Fruit fly (Drosophila melanogaster): Measurements from ENCODE around the gene CG10165.

CG10165 gene

DNA sequence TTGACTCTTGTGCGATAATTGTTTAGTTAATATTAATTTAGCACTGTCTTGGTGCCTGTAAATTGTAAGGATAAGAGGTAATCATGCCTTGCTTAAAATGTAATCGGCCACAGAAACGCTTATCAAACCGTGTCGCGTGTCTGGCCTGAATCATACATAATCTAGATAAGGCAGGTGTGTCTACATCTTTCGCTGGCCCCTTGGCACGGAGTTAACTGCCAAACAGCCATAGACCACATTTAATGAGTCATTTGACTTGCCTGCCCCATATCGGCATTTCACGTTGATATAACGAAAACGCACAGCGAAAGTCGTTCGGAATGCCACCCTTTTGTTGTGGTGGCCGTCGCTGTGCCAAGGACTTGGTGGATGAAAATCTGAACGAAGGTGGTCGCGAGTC is 5.1 kb upstream of the CG10165 start, which contains the start of gene CG31697:
TSS of gene CG31697 (plus strand) at position 215 of the 400 bp plus-strand sequence.
- TF ChIP-seq Eip93F (GFP tag; optimal IDR thresholded peaks at IDR 0.05) = no peak
- no peak for TF ChIP-seq CG11902 (GFP tag; optimal IDR thresholded peaks at IDR 0.05)
- peak; percentile 5 for TF ChIP-seq Eip78C (GFP tag)
- peak; percentile 77 for TF ChIP-seq vri (GFP tag; optimal IDR thresholded peaks at IDR 0.05)
- peak; percentile 26 for TF ChIP-seq svp (GFP tag)

DNA sequence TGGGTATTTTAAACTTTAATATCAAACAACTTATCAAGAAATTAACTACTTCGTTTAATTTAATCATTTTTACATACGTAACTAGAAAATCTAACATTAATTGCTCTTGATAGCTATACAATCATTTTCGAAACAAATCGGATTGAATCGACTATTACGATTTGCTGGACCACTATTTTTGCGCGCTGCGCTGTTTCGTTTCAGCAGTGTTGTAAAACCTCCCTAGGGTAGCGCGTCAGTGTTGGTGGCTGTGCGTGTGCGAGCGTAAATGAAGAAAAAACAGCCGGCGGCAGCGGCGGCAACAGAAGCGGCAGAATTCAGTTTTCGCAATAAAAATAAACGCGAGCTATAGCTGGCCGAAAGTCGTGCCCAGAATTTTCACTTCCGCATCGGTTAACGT is 3.1 kb upstream of the CG10165 start, which contains the start of gene CG33116:
TSS of gene CG33116 (plus strand) at position 233 of the 400 bp plus-strand sequence.
- peak; percentile 77 for TF ChIP-seq CG7368 (GFP tag; optimal IDR thresholded peaks at IDR 0.05)
- TF ChIP-seq Met (GFP tag; optimal IDR thresholded peaks at IDR 0.05) = peak; percentile 88
- peak; percentile 49 for TF ChIP-seq fkh (GFP tag; optimal IDR thresholded peaks at IDR 0.05)
- peak; percentile 89 for TF ChIP-seq esn (GFP tag; optimal IDR thresholded peaks at IDR 0.05)
- TF ChIP-seq CG10669 (GFP tag; optimal IDR thresholded peaks at IDR 0.05) = peak; percentile 82
- TF ChIP-seq fd59A (GFP tag; optimal IDR thresholded peaks at IDR 0.05) = peak; percentile 70
- peak; percentile 83 for TF ChIP-seq Hr39 (GFP tag; optimal IDR thresholded peaks at IDR 0.05)
- TF ChIP-seq CG9139 (GFP tag; optimal IDR thresholded peaks at IDR 0.05) = peak; percentile 51
- peak; percentile 3 for TF ChIP-seq Hr38 (GFP tag; optimal IDR thresholded peaks at IDR 0.05)
- TF ChIP-seq Sox14 (GFP tag; optimal IDR thresholded peaks at IDR 0.05) = peak; percentile 87
- peak; percentile 81 for TF ChIP-seq Smox (GFP tag; optimal IDR thresholded peaks at IDR 0.05)
- TF ChIP-seq Eip75B (GFP tag; optimal IDR thresholded peaks at IDR 0.05) = peak; percentile 83
- TF ChIP-seq Sox102F (GFP tag; optimal IDR thresholded peaks at IDR 0.05) = peak; percentile 88
- TF ChIP-seq topi (GFP tag; optimal IDR thresholded peaks at IDR 0.05) = peak; percentile 84
- TF ChIP-seq Gug (GFP tag; IDR thresholded peaks at IDR 0.05) = peak; percentile 74
- peak; percentile 69 for TF ChIP-seq CG11294 (GFP tag; IDR thresholded peaks at IDR 0.05)
- peak; percentile 86 for TF ChIP-seq net (GFP tag; optimal IDR thresholded peaks at IDR 0.05)
- TF ChIP-seq acj6 (GFP tag; optimal IDR thresholded peaks at IDR 0.05) = peak; percentile 82
- peak; percentile 61 for TF ChIP-seq Sox15 (GFP tag; optimal IDR thresholded peaks at IDR 0.05)
- TF ChIP-seq salr (GFP tag; optimal IDR thresholded peaks at IDR 0.05) = peak; percentile 64 to 84
- peak; percentile 70 for TF ChIP-seq spab (GFP tag; optimal IDR thresholded peaks at IDR 0.05)
- TF ChIP-seq svp (GFP tag) = peak; percentile 90
- TF ChIP-seq Lpt (GFP tag; optimal IDR thresholded peaks at IDR 0.05) = peak; percentile 80
- TF ChIP-seq cyc (GFP tag; optimal IDR thresholded peaks at IDR 0.05) = peak; percentile 86
- TF ChIP-seq CG6854 (GFP tag; optimal IDR thresholded peaks at IDR 0.05) = peak; percentile 71
- peak; percentile 75 for TF ChIP-seq CG34406 (GFP tag; optimal IDR thresholded peaks at IDR 0.05)
- TF ChIP-seq CG4318 (GFP tag; optimal IDR thresholded peaks at IDR 0.05) = peak; percentile 75
- TF ChIP-seq Hr4 (GFP tag; optimal IDR thresholded peaks at IDR 0.05) = peak; percentile 92
- peak; percentile 96 for TF ChIP-seq Eip78C (GFP tag)
- TF ChIP-seq OdsH (GFP tag; optimal IDR thresholded peaks at IDR 0.05) = peak; percentile 88
- peak; percentile 77 for TF ChIP-seq dac (GFP tag; optimal IDR thresholded peaks at IDR 0.05)
- TF ChIP-seq CG10631 (GFP tag; optimal IDR thresholded peaks at IDR 0.05) = peak; percentile 74
- TF ChIP-seq fd85E (GFP tag; optimal IDR thresholded peaks at IDR 0.05) = peak; percentile 69
- TF ChIP-seq CG8119 (GFP tag; IDR thresholded peaks at IDR 0.05) = peak; percentile 83
- peak; percentile 64 for TF ChIP-seq Ets21C (GFP tag; optimal IDR thresholded peaks at IDR 0.05)
- TF ChIP-seq pdm3 (GFP tag; optimal IDR thresholded peaks at IDR 0.05) = peak; percentile 87
- TF ChIP-seq CG1621 (tag; optimal IDR thresholded peaks at IDR 0.05) = peak; percentile 77
- TF ChIP-seq CG31627 (GFP tag; optimal IDR thresholded peaks at IDR 0.05) = peak; percentile 87
- peak; percentile 72 for TF ChIP-seq dsx (GFP tag; optimal IDR thresholded peaks at IDR 0.05; ENCODE audit: poor library complexity, severe bottlenecking)
- TF ChIP-seq lz (GFP tag; optimal IDR thresholded peaks at IDR 0.05) = peak; percentile 87
- TF ChIP-seq Ets96B (tag; optimal IDR thresholded peaks at IDR 0.05) = peak; percentile 73
- peak; percentile 33 for TF ChIP-seq Eip93F (GFP tag; optimal IDR thresholded peaks at IDR 0.05)
- peak; percentile 39 for TF ChIP-seq Blimp-1 (GFP tag; optimal IDR thresholded peaks at IDR 0.05)
- TF ChIP-seq eg (GFP tag; IDR thresholded peaks at IDR 0.05) = peak; percentile 88
- peak; percentile 57 for TF ChIP-seq CG11902 (GFP tag; optimal IDR thresholded peaks at IDR 0.05)
- TF ChIP-seq CG6792 (GFP tag; optimal IDR thresholded peaks at IDR 0.05) = peak; percentile 79
- peak; percentile 74 for TF ChIP-seq CG8632 (GFP tag; optimal IDR thresholded peaks at IDR 0.05)
- TF ChIP-seq ss (GFP tag; optimal IDR thresholded peaks at IDR 0.05) = peak; percentile 56 to 75
- peak; percentile 91 for TF ChIP-seq CG32006 (GFP tag; optimal IDR thresholded peaks at IDR 0.05)

All from whole organism, prepupa.